Worm (Caenorhabditis elegans) whole organism, L4 larva: Measurements from ENCODE around the gene R08A2.9.

Source experiments
- T26A8.4 ChIP-seq: fragments of 200-800 bp; sonication (Bioruptor generic); IDR thresholded peaks from 2 replicates; pipeline ENCODE4 v1.3.6; 2022; ENCODE audit warnings: missing genetic modification characterization, missing compliant biosample characterization
- duxl-1 ChIP-seq: sonication (generic microtip); optimal IDR thresholded peaks from 2 replicates; lab custom pipeline; 2016; ENCODE audit warnings: mild to moderate bottlenecking, missing genetic modification characterization, moderate library complexity, missing compliant biosample characterization; ENCODE audit not compliant: poor library complexity
- lin-39 ChIP-seq: fragments of 150-350 bp; optimal IDR thresholded peaks from 2 replicates; lab custom pipeline; 2014; ENCODE audit warnings: missing biosample characterization, missing genetic modification reagents, missing genetic modification characterization
- snpc-4 ChIP-seq: fragments of 150-350 bp; optimal IDR thresholded peaks from 2 replicates; lab custom pipeline; 2014; ENCODE audit warnings: missing biosample characterization, missing genetic modification characterization
- tra-1 ChIP-seq: fragments of 200-800 bp; sonication (Bioruptor generic); IDR thresholded peaks from 2 replicates; pipeline ENCODE4 v1.3.6; 2022; ENCODE audit warnings: missing genetic modification reagents, missing genetic modification characterization, missing compliant biosample characterization

DNA sequence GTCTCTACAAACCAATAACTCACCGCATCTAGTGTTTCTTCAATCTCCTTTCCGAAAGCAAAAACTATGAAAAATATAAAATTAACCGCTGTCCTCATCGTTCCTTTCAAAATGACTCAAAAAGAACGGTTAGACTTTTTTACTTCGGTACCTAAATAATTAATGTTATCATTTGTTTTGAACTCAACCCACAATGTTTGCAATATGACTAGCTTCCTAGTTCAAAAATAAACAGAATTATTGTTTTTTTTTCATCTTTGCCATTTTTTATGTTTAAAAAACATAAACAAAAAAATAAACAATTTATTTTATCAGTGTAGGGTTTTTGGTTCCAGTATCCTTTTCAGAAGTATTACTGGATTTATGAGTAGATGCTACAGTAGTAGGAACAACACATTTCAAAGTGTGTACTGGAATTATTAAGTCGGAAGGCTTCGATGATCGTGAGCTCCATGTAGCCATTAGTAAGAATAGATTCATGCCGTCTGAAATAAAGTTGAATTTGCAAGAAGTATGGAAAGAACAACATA, 40.6 kb downstream of the R08A2.9 start, which contains the start of the genes lipl-8 and Y50E8A.22:
- TF ChIP-seq duxl-1: no peak
- no peak for TF ChIP-seq lin-39 (tag; lab: Kevin White, UChicago)
- no peak for TF ChIP-seq tra-1 (GFP tag; lab: Robert Waterston, UW)
- TF ChIP-seq snpc-4 (tag; lab: Kevin White, UChicago): no peak
- no peak for TF ChIP-seq T26A8.4
